Fruit fly (Drosophila melanogaster): ENCODE measurements around the gene Stt3A.

Stt3A gene

DNA sequence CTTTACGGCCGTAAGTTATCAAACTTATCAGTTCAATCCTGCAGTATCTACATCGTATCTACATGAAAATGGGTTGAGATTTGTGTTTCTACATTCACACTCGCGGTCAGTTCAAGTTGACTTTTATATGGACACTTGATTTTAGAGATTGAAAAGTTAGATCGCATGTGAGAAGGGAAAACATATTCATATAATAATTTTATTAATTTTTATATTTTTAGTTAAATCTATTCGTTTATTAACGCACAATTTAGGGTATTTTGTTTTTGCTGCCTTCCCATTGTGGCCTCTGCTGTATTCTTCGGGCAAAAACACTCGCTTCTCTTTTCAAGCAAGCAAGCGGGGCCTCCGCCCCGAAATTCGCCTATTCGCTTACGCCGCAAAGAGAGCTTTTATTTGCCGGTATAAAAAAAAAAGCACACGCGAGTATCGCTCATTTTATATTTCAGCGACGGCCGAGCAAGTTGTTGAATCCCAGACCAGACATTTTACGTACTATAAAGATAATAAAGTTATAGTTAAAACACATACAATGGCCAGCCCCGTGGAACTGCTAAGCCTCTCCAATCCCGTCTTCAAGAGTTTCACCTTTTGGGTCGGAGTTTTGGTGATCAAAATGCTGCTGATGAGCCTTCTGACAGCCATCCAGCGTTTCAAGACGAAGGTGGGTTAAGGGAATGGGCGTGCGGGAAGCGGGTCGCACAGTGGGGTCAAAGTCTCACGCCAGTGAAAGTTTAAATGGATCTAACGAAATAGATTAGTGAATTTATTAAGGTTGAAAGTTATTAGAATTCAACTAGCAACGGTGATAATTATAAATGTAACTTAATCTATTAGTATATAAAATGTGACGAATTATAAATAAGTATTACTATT, 10.9 kb downstream of the Stt3A start (continued):
- TF ChIP-seq dati (GFP tag; IDR thresholded peaks at IDR 0.05) (no peak), CG12299 (tag; optimal IDR thresholded peaks at IDR 0.05) (peak; percentile 91), slp2 (GFP tag; optimal IDR thresholded peaks at IDR 0.05) (no peak), CG10321 (GFP tag; IDR thresholded peaks at IDR 0.05) (peak; percentile 68), CG12391 (tag; optimal IDR thresholded peaks at IDR 0.05) (peak; percentile 93), Eip74EF (GFP tag; optimal IDR thresholded peaks at IDR 0.05) (peak in 1 of 2 experiments; percentile 91), ken (GFP tag; IDR thresholded peaks at IDR 0.05) (peak; percentile 75; the same call in 2 of the 3 replicates), nom (GFP tag; optimal IDR thresholded peaks at IDR 0.05) (peak; percentile 82), sisA (GFP tag; IDR thresholded peaks at IDR 0.05) (peak; percentile 87), kay (GFP tag; optimal IDR thresholded peaks at IDR 0.05) (peak; percentile 60), ash1 (GFP tag; optimal IDR thresholded peaks at IDR 0.05) (no peak), CG18262 (tag; optimal IDR thresholded peaks at IDR 0.05) (peak; percentile 90), BtbVII (GFP tag; optimal IDR thresholded peaks at IDR 0.05) (peak; percentile 93), Dref (GFP tag; IDR thresholded peaks at IDR 0.05) (no peak), CG43689 (GFP tag; IDR thresholded peaks at IDR 0.05) (peak; percentile 44; the same call in 1 of the 2 replicates), stwl (tag; optimal IDR thresholded peaks at IDR 0.05) (no peak), Asciz (GFP tag; optimal IDR thresholded peaks at IDR 0.05) (peak; percentile 89), gcm (GFP tag; optimal IDR thresholded peaks at IDR 0.05) (peak; percentile 92), Camta (GFP tag; optimal IDR thresholded peaks at IDR 0.05) (no peak), bowl (GFP tag; IDR thresholded peaks at IDR 0.05) (peak; percentile 81), CG6791 (GFP tag; IDR thresholded peaks at IDR 0.05; ENCODE audit: partially characterized antibody) (no peak), dimm (GFP tag; IDR thresholded peaks at IDR 0.05) (peak; percentile 75), Optix (GFP tag; IDR thresholded peaks at IDR 0.05) (peak; percentile 82), chn (GFP tag; optimal IDR thresholded peaks at IDR 0.05) (no peak), HLH54F (GFP tag; optimal IDR thresholded peaks at IDR 0.05) (no peak), mirr (GFP tag; optimal IDR thresholded peaks at IDR 0.05) (peak; percentile 80), Hsf (GFP tag; optimal IDR thresholded peaks at IDR 0.05) (peak; percentile 32), grau (tag; optimal IDR thresholded peaks at IDR 0.05) (peak; percentile 92), CG4424 (GFP tag; optimal IDR thresholded peaks at IDR 0.05) (peak; percentile 73), Fer2 (tag; optimal IDR thresholded peaks at IDR 0.05) (peak; percentile 78), HLHmδ (GFP tag; optimal IDR thresholded peaks at IDR 0.05) (no peak), NK7.1 (GFP tag; optimal IDR thresholded peaks at IDR 0.05) (no peak), CG2202 (tag; optimal IDR thresholded peaks at IDR 0.05) (peak; percentile 72), CG34376 (GFP tag; optimal IDR thresholded peaks at IDR 0.05) (peak; percentile 62), Dp (GFP tag; optimal IDR thresholded peaks at IDR 0.05) (no peak), odd (GFP tag; optimal IDR thresholded peaks at IDR 0.05) (peak; percentile 81), Mad (GFP tag; optimal IDR thresholded peaks at IDR 0.05) (peak; percentile 22), gce (GFP tag; IDR thresholded peaks at IDR 0.05) (peak; percentile 83; the same call in 2 of the 3 replicates), amos (GFP tag; IDR thresholded peaks at IDR 0.05; ENCODE audit: partially characterized antibody) (no peak), CG34422 (GFP tag; IDR thresholded peaks at IDR 0.05) (peak; percentile 88), CG4707 (GFP tag; optimal IDR thresholded peaks at IDR 0.05) (peak; percentile 54), zen2 (GFP tag; IDR thresholded peaks at IDR 0.05; ENCODE audit: partially characterized antibody) (no peak), CG4404 (GFP tag; IDR thresholded peaks at IDR 0.05) (peak; percentile 74), CG2678 (tag; optimal IDR thresholded peaks at IDR 0.05) (peak; percentile 94), CG17328 (GFP tag; IDR thresholded peaks at IDR 0.05) (peak; percentile 91), CG13287 (GFP tag; IDR thresholded peaks at IDR 0.05; ENCODE audit: partially characterized antibody) (0 out of 2 replicates have a peak, but pooled peaks have one; percentile 30), CG10959 (GFP tag; IDR thresholded peaks at IDR 0.05) (peak; percentile 70), oc (tag; optimal IDR thresholded peaks at IDR 0.05) (peak; percentile 92)
